Worm (Caenorhabditis elegans): ENCODE data around the gene C05G5.2.
A peak's percentile ranks its signal among the peaks of the same experiment; 100 is the strongest.

C05G5.2 gene

ce11 chrX:14740019-14740418 lies 7.1 kb upstream of the C05G5.2 start, which contains the start of gene C05G5.1:
TSS of gene C05G5.1 (minus strand) at chrX:14740119.
- TF ChIP-seq ceh-82 (tag; optimal IDR thresholded peaks at IDR 0.05) (no peak), zag-1 (tag; optimal IDR thresholded peaks at IDR 0.05) (no peak), nhr-129 (tag; optimal IDR thresholded peaks at IDR 0.05) (peak; percentile 9), ama-1 (optimal IDR thresholded peaks at IDR 0.05) (no peak), mdl-1 (tag; optimal IDR thresholded peaks at IDR 0.05) (peak in 1 of 2 experiments; percentile 31), ztf-4 (tag; optimal IDR thresholded peaks at IDR 0.05) (no peak), crh-2 (tag; optimal IDR thresholded peaks at IDR 0.05) (peak; percentile 18)

ce11 chrX:14743210-14743609 lies 3.9 kb upstream of the C05G5.2 start:
- TF ChIP-seq ama-1 (optimal IDR thresholded peaks at IDR 0.05) (peak; percentile 21), ZK546.5 (tag; optimal IDR thresholded peaks at IDR 0.05) (no peak), ztf-1 (GFP tag; conservative IDR thresholded peaks at IDR 0.05) (no peak), lsy-2 (tag; optimal IDR thresholded peaks at IDR 0.05) (peak in 1 of 2 experiments; percentile 34), unc-39 (tag; optimal IDR thresholded peaks at IDR 0.05) (no peak), nhr-23 (tag; optimal IDR thresholded peaks at IDR 0.05) (no peak), lin-39 (tag; optimal IDR thresholded peaks at IDR 0.05) (no peak), ceh-16 (tag; optimal IDR thresholded peaks at IDR 0.05) (no peak), sem-4 (tag; optimal IDR thresholded peaks at IDR 0.05) (no peak)

ce11 chrX:14743780-14744179 lies 3.3 kb upstream of the C05G5.2 start, which contains the start of gene C05G5.7:
TSS of gene C05G5.7 (minus strand) at chrX:14743780.
- TF ChIP-seq snpc-4 (tag; optimal IDR thresholded peaks at IDR 0.05), result no peak
- no peak for TF ChIP-seq nhr-12 (tag; optimal IDR thresholded peaks at IDR 0.05)
- TF ChIP-seq peb-1 (tag; optimal IDR thresholded peaks at IDR 0.05), result no peak
- TF ChIP-seq ceh-16 (tag; optimal IDR thresholded peaks at IDR 0.05), result no peak
- TF ChIP-seq zag-1 (tag; optimal IDR thresholded peaks at IDR 0.05), result no peak
- TF ChIP-seq lin-39 (tag; optimal IDR thresholded peaks at IDR 0.05), result no peak
- TF ChIP-seq ceh-82 (tag; optimal IDR thresholded peaks at IDR 0.05), result no peak
- no peak for TF ChIP-seq unc-39 (tag; optimal IDR thresholded peaks at IDR 0.05)
- no peak for TF ChIP-seq sma-3 (GFP tag; optimal IDR thresholded peaks at IDR 0.05)
- no peak for TF ChIP-seq R02D3.7 (tag; optimal IDR thresholded peaks at IDR 0.05)
- no peak for TF ChIP-seq egl-27 (tag; optimal IDR thresholded peaks at IDR 0.05)
- no peak for TF ChIP-seq skn-1 (tag; optimal IDR thresholded peaks at IDR 0.05)
- TF ChIP-seq nhr-23 (tag; optimal IDR thresholded peaks at IDR 0.05), result no peak
- no peak for TF ChIP-seq nhr-129 (tag; optimal IDR thresholded peaks at IDR 0.05)
- TF ChIP-seq ztf-1 (GFP tag; conservative IDR thresholded peaks at IDR 0.05), result no peak
- TF ChIP-seq lin-11 (tag; optimal IDR thresholded peaks at IDR 0.05), result no peak
- no peak for TF ChIP-seq F13H6.1 (tag; optimal IDR thresholded peaks at IDR 0.05)
- no peak for TF ChIP-seq crh-2 (tag; optimal IDR thresholded peaks at IDR 0.05)

ce11 chrX:14744496-14744895 lies 2.6 kb upstream of the C05G5.2 start:
- TF ChIP-seq fos-1 (tag; optimal IDR thresholded peaks at IDR 0.05) (peak; percentile 51), lin-11 (tag; optimal IDR thresholded peaks at IDR 0.05) (no peak), skn-1 (tag; optimal IDR thresholded peaks at IDR 0.05) (no peak), ama-1 (optimal IDR thresholded peaks at IDR 0.05) (no peak), nhr-237 (tag; optimal IDR thresholded peaks at IDR 0.05) (no peak), nhr-21 (tag; optimal IDR thresholded peaks at IDR 0.05) (peak; percentile 11), ceh-16 (tag; optimal IDR thresholded peaks at IDR 0.05) (no peak), gmeb-1 (tag; optimal IDR thresholded peaks at IDR 0.05) (peak; percentile 10), nhr-12 (tag; optimal IDR thresholded peaks at IDR 0.05) (no peak), snpc-4 (tag; optimal IDR thresholded peaks at IDR 0.05) (peak; percentile 61), zag-1 (tag; optimal IDR thresholded peaks at IDR 0.05) (peak; percentile 57)

ce11 chrX:14745218-14745617 lies 1.9 kb upstream of the C05G5.2 start:
- TF ChIP-seq nhr-25 (tag; optimal IDR thresholded peaks at IDR 0.05) (no peak), unc-39 (tag; optimal IDR thresholded peaks at IDR 0.05) (no peak), elt-3 (tag; optimal IDR thresholded peaks at IDR 0.05) (no peak), lin-13 (GFP tag; optimal IDR thresholded peaks at IDR 0.05) (no peak), Y55F3AM.14 (GFP tag; optimal IDR thresholded peaks at IDR 0.05) (no peak), ztf-11 (tag; optimal IDR thresholded peaks at IDR 0.05) (no peak), sem-4 (tag; optimal IDR thresholded peaks at IDR 0.05) (no peak), ztf-4 (tag; optimal IDR thresholded peaks at IDR 0.05) (no peak), C34F6.9 (tag; optimal IDR thresholded peaks at IDR 0.05) (no peak), ztf-1 (GFP tag; conservative IDR thresholded peaks at IDR 0.05) (no peak), sma-3 (GFP tag; optimal IDR thresholded peaks at IDR 0.05) (no peak), ceh-82 (tag; optimal IDR thresholded peaks at IDR 0.05) (no peak), nhr-237 (tag; optimal IDR thresholded peaks at IDR 0.05) (no peak), nhr-21 (tag; optimal IDR thresholded peaks at IDR 0.05) (no peak), elt-1 (tag; optimal IDR thresholded peaks at IDR 0.05) (no peak), mab-5 (tag; optimal IDR thresholded peaks at IDR 0.05) (no peak), ceh-16 (tag; optimal IDR thresholded peaks at IDR 0.05) (no peak)
